Worm (Caenorhabditis elegans): Measurements from ENCODE around the gene gipc-2.

DNA sequence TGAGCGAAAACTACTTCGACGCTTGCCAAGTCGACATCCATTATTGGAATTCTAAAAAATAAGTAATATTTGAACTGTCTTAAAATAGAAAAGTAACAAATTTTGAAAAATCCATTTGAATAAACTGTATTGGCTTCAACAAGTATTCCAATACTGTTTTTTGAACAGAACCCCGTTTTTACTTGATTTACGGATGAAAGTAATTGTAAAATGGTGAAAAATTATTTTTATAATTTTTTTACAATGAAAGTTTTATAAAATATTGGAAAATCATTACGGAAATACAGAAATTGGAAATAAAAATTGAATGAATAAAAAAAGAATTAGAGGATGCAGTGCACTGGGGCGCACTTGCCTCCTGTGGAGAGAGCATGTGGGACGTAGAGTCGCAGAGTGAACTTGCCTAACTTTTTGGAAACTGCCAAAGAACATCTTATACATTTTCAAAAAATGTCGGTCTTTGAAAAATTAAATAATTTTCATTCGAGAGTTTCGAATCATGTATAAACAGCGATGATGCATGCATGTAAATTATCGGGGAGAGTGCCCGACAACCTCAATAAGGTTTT lies 45.2 kb downstream of the gipc-2 start, which contains the start of gene rrp-1:
- TF ChIP-seq him-1 (tag; optimal IDR thresholded peaks at IDR 0.05) (no peak), dao-5 (tag; optimal IDR thresholded peaks at IDR 0.05) (no peak), W03F9.2 (tag; optimal IDR thresholded peaks at IDR 0.05) (no peak)

Measured in whole organism, L4/young adult.